Fruit fly (Drosophila melanogaster): Measurements from ENCODE around the gene GstD7.

dm6 chr3R:12350497-12350896 lies 27.8 kb upstream of the GstD7 start, which contains the start of gene CG10038:
- TF ChIP-seq kay (GFP tag; ENCODE audit: borderline replicate concordance) (no peak), Hr96 (GFP tag; optimal IDR thresholded peaks at IDR 0.05) (no peak), cic (GFP tag; optimal IDR thresholded peaks at IDR 0.05) (no peak), CG1620 (GFP tag; optimal IDR thresholded peaks at IDR 0.05) (peak; percentile 4), CG14711 (tag; optimal IDR thresholded peaks at IDR 0.05) (no peak), ovo (GFP tag; optimal IDR thresholded peaks at IDR 0.05) (no peak), pad (GFP tag; optimal IDR thresholded peaks at IDR 0.05) (no peak), CG7101 (tag; optimal IDR thresholded peaks at IDR 0.05) (no peak), cnc (optimal IDR thresholded peaks at IDR 0.05) (no peak), CG7045 (GFP tag; optimal IDR thresholded peaks at IDR 0.05) (no peak), toe (GFP tag; optimal IDR thresholded peaks at IDR 0.05) (peak; percentile 27), tj (GFP tag; optimal IDR thresholded peaks at IDR 0.05) (no peak), CG11617 (GFP tag; optimal IDR thresholded peaks at IDR 0.05) (no peak)

Data from whole organism, adult.